Worm (Caenorhabditis elegans): Measurements from ENCODE around the gene C06C3.3.

Gene C06C3.3

DNA sequence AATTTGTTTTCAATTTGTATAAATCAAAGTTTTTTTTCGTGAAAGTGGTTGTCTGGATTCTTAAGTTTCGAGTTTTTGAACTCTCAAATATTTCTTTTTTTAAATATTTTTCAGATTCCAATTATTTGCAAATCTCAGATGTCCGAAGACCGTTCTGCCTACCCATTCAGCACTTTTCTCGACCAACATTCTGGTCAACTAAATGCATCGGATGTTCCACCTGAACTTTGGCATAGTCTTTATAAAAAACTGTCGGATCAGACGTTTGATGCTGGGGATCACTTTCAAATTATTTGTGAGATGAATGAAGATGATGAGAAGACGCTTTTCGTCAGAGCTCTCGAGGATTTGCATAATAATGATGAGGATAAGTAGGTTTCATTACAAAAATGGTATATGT is 33.4 kb downstream of the C06C3.3 start, which contains the start of gene ttll-12:
Gene ttll-12 (plus strand): TSS at position 139 of the 400 bp plus-strand sequence.
- peak; percentile 10 for TF ChIP-seq mep-1 (tag; optimal IDR thresholded peaks at IDR 0.05)
- no peak for TF ChIP-seq hpl-2 (GFP tag; optimal IDR thresholded peaks at IDR 0.05)

ce11 chrII:9336651-9337050 is 35.6 kb downstream of the C06C3.3 start:
- no peak for TF ChIP-seq unc-98 (GFP tag; IDR thresholded peaks at IDR 0.05)
- TF ChIP-seq mep-1 (tag; optimal IDR thresholded peaks at IDR 0.05) = peak; percentile 32

- TF ChIP-seq nhr-12 (tag; optimal IDR thresholded peaks at IDR 0.05) (no peak), fkh-10 (GFP tag; optimal IDR thresholded peaks at IDR 0.05) (no peak), C16A3.4 (tag; optimal IDR thresholded peaks at IDR 0.05) (no peak), fkh-8 (tag; optimal IDR thresholded peaks at IDR 0.05) (no peak), egl-13 (tag; optimal IDR thresholded peaks at IDR 0.05) (no peak), tlp-1 (tag; optimal IDR thresholded peaks at IDR 0.05) (no peak), vab-15 (tag; optimal IDR thresholded peaks at IDR 0.05) (no peak), sup-37 (GFP tag; optimal IDR thresholded peaks at IDR 0.05) (no peak), aha-1 (tag; optimal IDR thresholded peaks at IDR 0.05) (no peak)
These were observed 38.6 kb downstream of the C06C3.3 start, which contains the start of gene scp-1 for ce11 chrII:9333714-9334113. Gene scp-1 (plus strand): TSS chrII:9334014.

DNA sequence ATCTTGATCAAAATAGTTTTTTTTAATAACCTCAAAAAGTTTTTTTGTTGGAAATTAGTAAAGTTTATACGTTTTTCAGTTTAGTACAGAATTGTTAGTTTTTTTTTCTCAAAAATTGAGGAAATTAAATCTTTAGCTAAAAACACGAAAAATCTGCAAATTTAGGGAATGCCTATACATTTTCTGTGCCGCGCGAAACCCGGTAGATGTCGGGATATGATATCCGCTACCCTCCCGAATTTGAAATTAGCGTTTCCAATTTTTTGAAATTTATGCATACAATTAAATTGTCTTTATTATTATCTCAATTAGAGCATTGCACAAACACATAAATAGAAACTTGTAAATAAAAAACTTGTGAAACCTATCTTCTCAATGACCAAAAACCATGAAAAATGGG is 39.3 kb downstream of the C06C3.3 start:
- no peak for TF ChIP-seq blmp-1 (tag; optimal IDR thresholded peaks at IDR 0.05)
- no peak for TF ChIP-seq vab-15 (tag; optimal IDR thresholded peaks at IDR 0.05)
- no peak for TF ChIP-seq sox-4 (tag; optimal IDR thresholded peaks at IDR 0.05)
- no peak for TF ChIP-seq ceh-88 (GFP tag; IDR thresholded peaks at IDR 0.05)
- TF ChIP-seq egl-27 (tag; optimal IDR thresholded peaks at IDR 0.05) = no peak
- no peak for TF ChIP-seq fos-1 (tag; optimal IDR thresholded peaks at IDR 0.05)
- no peak for TF ChIP-seq nhr-12 (tag; optimal IDR thresholded peaks at IDR 0.05)
- TF ChIP-seq nhr-47 (tag; optimal IDR thresholded peaks at IDR 0.05) = no peak
- no peak for TF ChIP-seq F16B12.6 (tag; optimal IDR thresholded peaks at IDR 0.05)
- no peak for TF ChIP-seq nhr-28 (tag; optimal IDR thresholded peaks at IDR 0.05)
- TF ChIP-seq nhr-71 (tag; optimal IDR thresholded peaks at IDR 0.05) = no peak
- TF ChIP-seq pag-3 (tag; optimal IDR thresholded peaks at IDR 0.05; ENCODE audit: borderline replicate concordance, insufficient read depth) = no peak
- no peak for TF ChIP-seq lir-3 (tag; optimal IDR thresholded peaks at IDR 0.05; ENCODE audit: poor library complexity)
- TF ChIP-seq unc-62 (GFP tag; optimal IDR thresholded peaks at IDR 0.05) = no peak
- no peak for TF ChIP-seq elt-3 (tag; optimal IDR thresholded peaks at IDR 0.05)
- no peak for TF ChIP-seq C34B4.2 (tag; optimal IDR thresholded peaks at IDR 0.05)
- TF ChIP-seq rnt-1 (tag; optimal IDR thresholded peaks at IDR 0.05) = no peak
- TF ChIP-seq nhr-84 (tag; optimal IDR thresholded peaks at IDR 0.05) = no peak
- no peak for TF ChIP-seq sptf-1 (tag; optimal IDR thresholded peaks at IDR 0.05)
- TF ChIP-seq hlh-17 (GFP tag; optimal IDR thresholded peaks at IDR 0.05; ENCODE audit: borderline replicate concordance) = no peak

ce11 chrII:9331343-9331742 is 41.0 kb downstream of the C06C3.3 start, which contains the start of gene eif-3.F:
Gene eif-3.F (plus strand): TSS chrII:9331643.
- TF ChIP-seq fkh-8 (tag; optimal IDR thresholded peaks at IDR 0.05) = no peak
- TF ChIP-seq nhr-28 (tag; optimal IDR thresholded peaks at IDR 0.05) = no peak

DNA sequence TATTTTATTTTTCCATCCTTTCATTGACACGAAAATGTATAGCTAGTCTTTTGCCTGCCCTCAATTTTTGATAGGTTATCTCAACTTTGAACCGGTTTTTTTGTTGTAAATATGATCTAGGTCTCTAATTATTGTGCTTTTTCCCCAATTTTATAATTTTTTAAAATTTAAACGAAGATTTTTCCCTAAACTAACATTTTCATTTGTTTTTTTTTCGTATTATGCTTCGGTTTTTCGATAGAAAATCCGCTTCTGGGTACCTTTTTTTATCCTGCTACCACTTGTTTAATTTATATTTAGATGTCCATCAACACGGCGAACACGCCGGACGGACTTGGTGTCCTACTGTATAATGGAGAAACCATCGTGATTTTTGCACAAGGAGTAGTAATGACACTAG is 42.8 kb downstream of the C06C3.3 start, which contains the start of gene wbp-2:
Gene wbp-2 (plus strand): TSS at position 301 of the 400 bp plus-strand sequence.
- TF ChIP-seq lin-35 (GFP tag; optimal IDR thresholded peaks at IDR 0.05) (no peak), irx-1 (tag; optimal IDR thresholded peaks at IDR 0.05) (no peak), C04F5.9 (tag; optimal IDR thresholded peaks at IDR 0.05) (no peak), egl-27 (tag; optimal IDR thresholded peaks at IDR 0.05) (no peak), ceh-63 (GFP tag; optimal IDR thresholded peaks at IDR 0.05) (no peak), sup-37 (GFP tag; optimal IDR thresholded peaks at IDR 0.05) (no peak), hpl-2 (GFP tag; optimal IDR thresholded peaks at IDR 0.05) (no peak), hlh-4 (tag; optimal IDR thresholded peaks at IDR 0.05) (no peak), jun-1 (tag; optimal IDR thresholded peaks at IDR 0.05) (no peak), pag-3 (tag; optimal IDR thresholded peaks at IDR 0.05; ENCODE audit: borderline replicate concordance, insufficient read depth) (no peak), mep-1 (tag; optimal IDR thresholded peaks at IDR 0.05) (no peak), C34B4.2 (tag; optimal IDR thresholded peaks at IDR 0.05) (no peak), elt-2 (tag; optimal IDR thresholded peaks at IDR 0.05) (no peak), ama-1 (optimal IDR thresholded peaks at IDR 0.05) (no peak), nhr-237 (tag; optimal IDR thresholded peaks at IDR 0.05) (no peak), alr-1 (tag; optimal IDR thresholded peaks at IDR 0.05; ENCODE audit: borderline replicate concordance) (no peak)

Measured in whole organism, L1 larva.